Fruit fly (Drosophila melanogaster) whole organism, embryonic: Measurements from ENCODE around the gene CG13000.
A peak's percentile ranks its signal among the peaks of the same experiment; 100 is the strongest.

Experiments
- B-H2 ChIP-seq: fragments of 200-800 bp; sonication (Bioruptor generic); optimal IDR thresholded peaks from 2 replicates; lab custom pipeline; 2018; ENCODE audit warnings: missing biosample characterization, mild to moderate bottlenecking, missing genetic modification characterization
- CG10209 ChIP-seq: fragments of 200-800 bp; sonication (Bioruptor generic); optimal IDR thresholded peaks from 3 replicates; lab custom pipeline; 2017; ENCODE audit warnings: missing biosample characterization, mild to moderate bottlenecking, missing genetic modification characterization, missing genetic modification reagents
- CG12104 ChIP-seq: fragments of 200-800 bp; sonication (Bioruptor generic); optimal IDR thresholded peaks from 3 replicates; lab custom pipeline; 2016; ENCODE audit warnings: missing biosample characterization, missing genetic modification characterization
- CG17186 ChIP-seq: fragments of 200-800 bp; sonication (Bioruptor generic); optimal IDR thresholded peaks from 3 replicates; lab custom pipeline; 2017; ENCODE audit warnings: missing biosample characterization, missing genetic modification reagents, missing genetic modification characterization
- CG17361 ChIP-seq: fragments of 200-800 bp; sonication (Bioruptor generic); IDR thresholded peaks from 3 replicates; pipeline ENCODE4 v1.3.6; 2022; ENCODE audit warnings: missing biosample characterization, missing genetic modification characterization
- CG17612 ChIP-seq: fragments of 200-800 bp; sonication (Bioruptor generic); IDR thresholded peaks from 2 replicates; pipeline ENCODE4 v1.3.6; 2022; ENCODE audit warnings: missing biosample characterization, missing genetic modification characterization
- CG18262 ChIP-seq: fragments of 200-800 bp; optimal IDR thresholded peaks from 3 replicates; lab custom pipeline; 2019; ENCODE audit warnings: missing biosample characterization, mild to moderate bottlenecking, missing genetic modification characterization, moderate library complexity
- CG31441 ChIP-seq: fragments of 200-800 bp; sonication (Bioruptor generic); IDR thresholded peaks from 2 replicates; pipeline ENCODE4 v1.3.6; 2022; ENCODE audit warnings: missing biosample characterization, missing genetic modification characterization
- CG3281 ChIP-seq: fragments of 200-800 bp; sonication (Bioruptor generic); optimal IDR thresholded peaks from 3 replicates; lab custom pipeline; 2017; ENCODE audit warnings: missing biosample characterization, mild to moderate bottlenecking, missing genetic modification characterization
- CG34224 ChIP-seq: fragments of 200-800 bp; sonication (Bioruptor generic); IDR thresholded peaks from 3 replicates; pipeline ENCODE4 v1.3.6; 2022; ENCODE audit warnings: missing biosample characterization, missing genetic modification characterization; ENCODE audit not compliant: partially characterized antibody
- CG34376 ChIP-seq: fragments of 200-800 bp; sonication (Bioruptor generic); optimal IDR thresholded peaks from 2 replicates; lab custom pipeline; 2018; ENCODE audit warnings: missing biosample characterization, mild to moderate bottlenecking, missing genetic modification characterization
- CG5245 ChIP-seq: fragments of 200-800 bp; sonication (Bioruptor generic); optimal IDR thresholded peaks from 3 replicates; lab custom pipeline; 2016; ENCODE audit warnings: missing biosample characterization, missing genetic modification characterization
- CG7372 ChIP-seq: fragments of 200-800 bp; sonication (Bioruptor generic); IDR thresholded peaks from 2 replicates; pipeline ENCODE4 v1.3.6; 2022; ENCODE audit warnings: missing biosample characterization, missing genetic modification characterization
- CG8290 ChIP-seq, 3 experiments: fragments of 200-800 bp; sonication (Bioruptor generic); optimal IDR thresholded peaks; 2 replicates each; lab custom pipeline; 2016 to 2019; ENCODE audit warnings: missing biosample characterization in 3 of 3, missing genetic modification characterization in 3 of 3, mild to moderate bottlenecking in 2 of 3, moderate library complexity in 1 of 3
- CG8924 ChIP-seq: fragments of 200-800 bp; optimal IDR thresholded peaks from 3 replicates; lab custom pipeline; 2019; ENCODE audit warnings: missing biosample characterization, mild to moderate bottlenecking, missing genetic modification characterization, moderate library complexity
- CG9215 ChIP-seq: fragments of 200-800 bp; sonication (Bioruptor generic); IDR thresholded peaks from 2 replicates; pipeline ENCODE4 v1.3.6; 2022; ENCODE audit warnings: missing biosample characterization, missing genetic modification characterization
- CTCF ChIP-seq: fragments of 200-800 bp; sonication (Bioruptor generic); optimal IDR thresholded peaks from 2 replicates; lab custom pipeline; 2017; ENCODE audit warnings: missing biosample characterization, mild to moderate bottlenecking, missing genetic modification characterization, moderate library complexity
- CoRest ChIP-seq: fragments of 200-800 bp; sonication (Bioruptor generic); optimal IDR thresholded peaks from 3 replicates; lab custom pipeline; 2018; ENCODE audit warnings: missing biosample characterization, mild to moderate bottlenecking, missing genetic modification characterization, moderate library complexity
- D19A ChIP-seq: fragments of 200-800 bp; optimal IDR thresholded peaks from 3 replicates; lab custom pipeline; 2019; ENCODE audit warnings: missing biosample characterization, mild to moderate bottlenecking, missing genetic modification characterization, moderate library complexity
- Drgx ChIP-seq: fragments of 200-800 bp; sonication (Bioruptor generic); IDR thresholded peaks from 2 replicates; pipeline ENCODE4 v1.3.6; 2022; ENCODE audit warnings: missing biosample characterization, missing genetic modification characterization
- Elba2 ChIP-seq: fragments of 200-800 bp; sonication (Bioruptor generic); optimal IDR thresholded peaks from 3 replicates; lab custom pipeline; 2016; ENCODE audit warnings: missing biosample characterization, missing genetic modification characterization
- HLH4C ChIP-seq: fragments of 200-800 bp; sonication (Bioruptor generic); IDR thresholded peaks from 3 replicates; pipeline ENCODE4 v1.3.6; 2022; ENCODE audit warnings: missing biosample characterization, missing genetic modification characterization; ENCODE audit not compliant: partially characterized antibody
- Hey ChIP-seq: fragments of 200-800 bp; sonication (Bioruptor generic); optimal IDR thresholded peaks from 3 replicates; lab custom pipeline; 2018; ENCODE audit warnings: missing biosample characterization, mild to moderate bottlenecking, missing genetic modification characterization
- HmgZ ChIP-seq: fragments of 200-800 bp; sonication (Bioruptor generic); optimal IDR thresholded peaks from 2 replicates; lab custom pipeline; 2018; ENCODE audit warnings: missing biosample characterization, mild to moderate bottlenecking, missing genetic modification characterization
- Hr78 ChIP-seq, 2 experiments: fragments of 200-800 bp in 1 of 2; fragments of >200 bp in 1 of 2; sonication (Bioruptor generic) in 1 of 2; optimal IDR thresholded peaks; 2 replicates each; lab custom pipeline; 2017 to 2019; ENCODE audit warnings: missing biosample characterization in 2 of 2, missing genetic modification characterization in 2 of 2, mild to moderate bottlenecking in 1 of 2, moderate library complexity in 1 of 2
- Nf-YA ChIP-seq: fragments of 200-800 bp; sonication (Bioruptor generic); IDR thresholded peaks from 2 replicates; pipeline ENCODE4 v1.3.6; 2022; ENCODE audit warnings: missing biosample characterization, missing genetic modification characterization
- Optix ChIP-seq: fragments of 200-800 bp; sonication (Bioruptor generic); IDR thresholded peaks from 3 replicates; pipeline ENCODE4 v1.3.6; 2022; ENCODE audit warnings: missing biosample characterization, missing genetic modification characterization
- Ptx1 ChIP-seq: fragments of 200-800 bp; sonication (Bioruptor generic); IDR thresholded peaks from 2 replicates; pipeline ENCODE4 v1.3.6; 2022; ENCODE audit warnings: missing biosample characterization, missing genetic modification characterization
- Spps ChIP-seq: fragments of 200-800 bp; sonication (Bioruptor generic); optimal IDR thresholded peaks from 2 replicates; lab custom pipeline; 2018; ENCODE audit warnings: missing biosample characterization, mild to moderate bottlenecking, missing genetic modification characterization
- Stat92E ChIP-seq, 3 experiments: fragments of >200 bp in 2 of 3; fragments of 200-800 bp in 1 of 3; sonication (Bioruptor generic) in 1 of 3; optimal IDR thresholded peaks; 2 replicates each; lab custom pipeline; 2017 to 2019; ENCODE audit warnings: missing biosample characterization in 3 of 3, missing genetic modification characterization in 3 of 3, mild to moderate bottlenecking in 1 of 3, moderate library complexity in 1 of 3
- Xrp1 ChIP-seq: fragments of 200-800 bp; sonication (Bioruptor generic); IDR thresholded peaks from 2 replicates; pipeline ENCODE4 v1.3.6; 2022; ENCODE audit warnings: missing biosample characterization, missing genetic modification characterization
- bowl ChIP-seq: fragments of 200-800 bp; sonication (Bioruptor generic); IDR thresholded peaks from 2 replicates; pipeline ENCODE4 v1.3.6; 2022; ENCODE audit warnings: missing biosample characterization, missing genetic modification characterization
- croc ChIP-seq: fragments of 200-800 bp; sonication (Bioruptor generic); conservative IDR thresholded peaks from 3 replicates; pipeline ENCODE4 v1.3.6; 2022; ENCODE audit warnings: missing biosample characterization, missing genetic modification characterization
- esg ChIP-seq: fragments of 200-800 bp; sonication (Bioruptor generic); conservative IDR thresholded peaks from 2 replicates; pipeline ENCODE4 v1.3.6; 2022; ENCODE audit warnings: missing biosample characterization, missing genetic modification characterization
- fu2 ChIP-seq: fragments of 200-800 bp; sonication (Bioruptor generic); optimal IDR thresholded peaks from 2 replicates; lab custom pipeline; 2016; ENCODE audit warnings: missing biosample characterization, missing genetic modification characterization
- gsb ChIP-seq: fragments of 200-800 bp; sonication (Bioruptor generic); IDR thresholded peaks from 2 replicates; pipeline ENCODE4 v1.3.6; 2022; ENCODE audit warnings: missing biosample characterization, missing genetic modification characterization
- gt ChIP-seq: fragments of 200-800 bp; sonication (Bioruptor generic); IDR thresholded peaks from 2 replicates; pipeline ENCODE4 v1.3.6; 2022; ENCODE audit warnings: missing biosample characterization, missing genetic modification characterization
- ham ChIP-seq: fragments of 200-800 bp; sonication (Bioruptor generic); IDR thresholded peaks from 2 replicates; pipeline ENCODE4 v1.3.6; 2022; ENCODE audit warnings: missing biosample characterization, missing genetic modification characterization
- jing ChIP-seq: fragments of 200-800 bp; sonication (Bioruptor generic); optimal IDR thresholded peaks from 2 replicates; lab custom pipeline; 2018; ENCODE audit warnings: missing biosample characterization, mild to moderate bottlenecking, missing genetic modification characterization
- lab ChIP-seq: fragments of 200-800 bp; sonication (Bioruptor generic); optimal IDR thresholded peaks from 3 replicates; lab custom pipeline; 2017; ENCODE audit warnings: missing biosample characterization, missing genetic modification characterization, mild to moderate bottlenecking, moderate library complexity, missing genetic modification reagents
- luna ChIP-seq: fragments of 200-800 bp; sonication (Bioruptor generic); optimal IDR thresholded peaks from 2 replicates; lab custom pipeline; 2016; ENCODE audit warnings: missing biosample characterization, missing genetic modification characterization
- mld ChIP-seq: fragments of 200-800 bp; sonication (Bioruptor generic); IDR thresholded peaks from 3 replicates; pipeline ENCODE4 v1.3.6; 2022; ENCODE audit warnings: missing biosample characterization, missing genetic modification characterization; ENCODE audit not compliant: partially characterized antibody
- p53 ChIP-seq: fragments of 200-800 bp; sonication (Bioruptor generic); optimal IDR thresholded peaks from 2 replicates; lab custom pipeline; 2016; ENCODE audit warnings: missing biosample characterization, missing genetic modification characterization
- pb ChIP-seq: fragments of 200-800 bp; sonication (Bioruptor generic); optimal IDR thresholded peaks from 3 replicates; lab custom pipeline; 2016; ENCODE audit warnings: missing biosample characterization, missing genetic modification characterization
- pita ChIP-seq: fragments of 200-800 bp; sonication (Bioruptor generic); optimal IDR thresholded peaks from 2 replicates; lab custom pipeline; 2017; ENCODE audit warnings: missing biosample characterization, mild to moderate bottlenecking, missing genetic modification characterization
- rib ChIP-seq: fragments of 200-800 bp; sonication (Bioruptor generic); IDR thresholded peaks from 2 replicates; pipeline ENCODE4 v1.3.6; 2022; ENCODE audit warnings: missing biosample characterization, missing genetic modification characterization
- schlank ChIP-seq: fragments of 200-800 bp; sonication (Bioruptor generic); optimal IDR thresholded peaks from 2 replicates; lab custom pipeline; 2018; ENCODE audit warnings: missing biosample characterization, mild to moderate bottlenecking, missing genetic modification characterization
- shn ChIP-seq: fragments of 200-800 bp; sonication (Bioruptor generic); optimal IDR thresholded peaks from 3 replicates; lab custom pipeline; 2016; ENCODE audit warnings: missing biosample characterization, missing genetic modification characterization
- sisA ChIP-seq: fragments of 200-800 bp; sonication (Bioruptor generic); IDR thresholded peaks from 2 replicates; pipeline ENCODE4 v1.3.6; 2022; ENCODE audit warnings: missing biosample characterization, missing genetic modification characterization
- sna ChIP-seq: fragments of 200-800 bp; sonication (Bioruptor generic); IDR thresholded peaks from 2 replicates; pipeline ENCODE4 v1.3.6; 2022; ENCODE audit warnings: missing biosample characterization, missing genetic modification characterization; ENCODE audit not compliant: partially characterized antibody

The CG13000 gene

DNA sequence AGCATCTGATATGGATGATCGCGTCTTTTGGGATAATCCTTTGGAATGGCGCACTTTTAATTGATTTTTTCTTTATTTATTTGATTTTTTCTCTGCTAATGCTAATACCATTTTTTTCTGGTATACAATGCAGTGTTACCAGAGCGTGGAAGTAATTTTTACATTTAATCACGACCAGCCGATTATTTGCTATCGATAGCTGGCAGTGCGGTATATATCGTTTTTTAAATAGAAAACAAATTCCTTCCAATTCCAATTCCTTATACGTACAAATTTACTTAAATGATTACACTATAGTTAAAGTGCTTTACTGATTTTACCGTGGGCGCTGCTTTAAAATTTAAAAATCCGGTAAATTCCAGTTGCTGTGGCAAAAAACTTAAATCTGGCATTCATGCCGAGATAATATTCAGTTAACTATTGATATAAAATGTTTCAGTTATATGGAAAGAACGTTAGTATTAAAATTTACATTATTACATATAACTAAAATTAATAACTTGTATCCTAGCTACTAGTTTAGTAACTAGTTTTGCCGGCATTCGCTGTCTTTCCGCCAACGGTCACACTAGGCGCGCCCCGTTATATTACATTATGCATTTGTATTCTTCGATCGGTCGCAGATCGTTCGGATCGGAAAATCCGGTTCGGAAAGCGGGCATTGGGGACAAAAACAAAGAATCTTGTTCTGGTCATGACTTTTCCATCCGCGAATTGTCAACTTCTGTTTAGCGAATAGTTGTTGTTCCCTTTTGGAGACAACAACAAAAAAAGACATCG is 5.3 kb downstream of the CG13000 start, which contains the start of the genes CG13001 and RhoGAP15B (continued):
- no peak for TF ChIP-seq CG17612 (GFP tag; lab: Robert Waterston, UW)
- TF ChIP-seq jing: no peak
- TF ChIP-seq pb: no peak
- peak; percentile 36; the same call in 1 of the 2 replicates for TF ChIP-seq sna
- TF ChIP-seq HLH4C (GFP tag; lab: Robert Waterston, UW): peak; percentile 72
- TF ChIP-seq CG7372 (GFP tag; lab: Robert Waterston, UW): no peak
- peak; percentile 6 for TF ChIP-seq CG18262 (tag; lab: Kevin White, UChicago)
- no peak for TF ChIP-seq ham (GFP tag; lab: Robert Waterston, UW)
- TF ChIP-seq rib: peak; percentile 32; the same call in 1 of the 2 replicates
- no peak for TF ChIP-seq Spps (tag; lab: Kevin White, UChicago)
- TF ChIP-seq B-H2 (GFP tag; lab: Kevin White, UChicago): no peak
- no peak for TF ChIP-seq sisA (GFP tag; lab: Robert Waterston, UW)
- no peak for TF ChIP-seq gsb (GFP tag; lab: Robert Waterston, UW)
- no peak for TF ChIP-seq CG10209 (GFP tag; lab: Kevin White, UChicago)
- TF ChIP-seq Hey (tag; lab: Kevin White, UChicago): no peak
- TF ChIP-seq luna (GFP tag; lab: Kevin White, UChicago): no peak
- peak; percentile 43; the same call in 2 of the 3 replicates for TF ChIP-seq mld
- TF ChIP-seq CG8924 (tag; lab: Kevin White, UChicago): peak; percentile 0
- TF ChIP-seq croc (GFP tag; lab: Robert Waterston, UW): no peak
- TF ChIP-seq schlank (tag; lab: Kevin White, UChicago): no peak
- TF ChIP-seq CG12104 (GFP tag; lab: Kevin White, UChicago): no peak
- TF ChIP-seq Stat92E (GFP tag; optimal IDR thresholded peaks at IDR 0.05; lab: Kevin White, UChicago): no peak
- no peak for TF ChIP-seq Drgx
- no peak for TF ChIP-seq CG3281
- TF ChIP-seq CG9215 (GFP tag; lab: Robert Waterston, UW): no peak
- no peak for TF ChIP-seq esg (GFP tag; lab: Robert Waterston, UW)
- TF ChIP-seq Hr78 (GFP tag; optimal IDR thresholded peaks at IDR 0.05; lab: Kevin White, UChicago): no peak
- TF ChIP-seq CG5245: no peak
- no peak for TF ChIP-seq Elba2
- no peak for TF ChIP-seq Xrp1 (GFP tag; lab: Robert Waterston, UW)
- TF ChIP-seq CG17186 (GFP tag; lab: Kevin White, UChicago): no peak
- TF ChIP-seq CG34376 (GFP tag; lab: Kevin White, UChicago): no peak
- no peak for TF ChIP-seq CTCF (GFP tag; lab: Kevin White, UChicago)
- no peak for TF ChIP-seq HmgZ (tag; lab: Kevin White, UChicago)
- no peak for TF ChIP-seq Optix (GFP tag; lab: Robert Waterston, UW)
- TF ChIP-seq CG31441: no peak
- peak; percentile 68 for TF ChIP-seq CG34224 (GFP tag; lab: Robert Waterston, UW)
- no peak for TF ChIP-seq D19A
- TF ChIP-seq gt (GFP tag; lab: Robert Waterston, UW): no peak
- TF ChIP-seq CG17361 (GFP tag; lab: Robert Waterston, UW): 0 out of 3 replicates have a peak, but pooled peaks have one; percentile 46
- TF ChIP-seq fu2 (GFP tag; lab: Kevin White, UChicago): no peak
- no peak for TF ChIP-seq shn (GFP tag; lab: Kevin White, UChicago)
- TF ChIP-seq CoRest (tag; lab: Kevin White, UChicago): peak; percentile 18
- TF ChIP-seq CG8290 (GFP tag; optimal IDR thresholded peaks at IDR 0.05; lab: Kevin White, UChicago): no peak
- peak in 1 of 2 experiments; percentile 38 for TF ChIP-seq CG8290 (tag; optimal IDR thresholded peaks at IDR 0.05; lab: Kevin White, UChicago)
- no peak for TF ChIP-seq Nf-YA (GFP tag; lab: Robert Waterston, UW)
- TF ChIP-seq lab (GFP tag; lab: Kevin White, UChicago): no peak
- no peak for TF ChIP-seq p53 (GFP tag; lab: Kevin White, UChicago)
- no peak for TF ChIP-seq bowl (GFP tag; lab: Robert Waterston, UW)
- no peak for TF ChIP-seq pita
- no peak for TF ChIP-seq Ptx1 (GFP tag; lab: Robert Waterston, UW)
